Worm (Caenorhabditis elegans): ENCODE data around the gene sdz-8.

DNA sequence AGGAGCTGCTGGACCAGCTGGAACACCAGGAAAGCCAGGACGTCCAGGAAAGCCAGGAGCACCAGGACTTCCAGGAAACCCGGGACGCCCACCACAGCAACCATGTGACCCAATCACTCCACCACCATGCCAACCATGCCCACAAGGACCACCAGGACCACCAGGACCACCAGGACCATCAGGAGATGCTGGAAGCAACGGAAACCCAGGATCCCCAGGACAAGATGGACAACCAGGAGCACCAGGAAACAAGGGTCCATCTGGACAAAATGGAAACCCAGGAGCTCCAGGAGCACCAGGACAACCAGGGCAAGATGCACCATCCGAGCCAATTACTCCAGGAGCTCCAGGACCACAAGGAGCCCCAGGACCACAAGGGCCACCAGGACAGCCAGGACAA lies 31.6 kb downstream of the sdz-8 start:
- no peak for TF ChIP-seq madf-2 (tag; optimal IDR thresholded peaks at IDR 0.05)
- TF ChIP-seq pqm-1 (tag; optimal IDR thresholded peaks at IDR 0.05): no peak
- no peak for TF ChIP-seq sox-4 (tag; optimal IDR thresholded peaks at IDR 0.05)
- TF ChIP-seq ceh-31 (tag; optimal IDR thresholded peaks at IDR 0.05): no peak
- no peak for TF ChIP-seq nfya-1 (tag; optimal IDR thresholded peaks at IDR 0.05)
- TF ChIP-seq ama-1 (optimal IDR thresholded peaks at IDR 0.05): no peak
- no peak for TF ChIP-seq pros-1 (tag; optimal IDR thresholded peaks at IDR 0.05)
- no peak for TF ChIP-seq dve-1 (tag; optimal IDR thresholded peaks at IDR 0.05)
- TF ChIP-seq ceh-45 (GFP tag; IDR thresholded peaks at IDR 0.05): no peak
- no peak for TF ChIP-seq F13H6.1 (tag; optimal IDR thresholded peaks at IDR 0.05)
- no peak for TF ChIP-seq pag-3 (tag; optimal IDR thresholded peaks at IDR 0.05; ENCODE audit: borderline replicate concordance)
